Worm (Caenorhabditis elegans): Measurements from ENCODE around the gene F42A10.9.
A peak's percentile ranks its signal among the peaks of the same experiment; 100 is the strongest.

The F42A10.9 gene

DNA sequence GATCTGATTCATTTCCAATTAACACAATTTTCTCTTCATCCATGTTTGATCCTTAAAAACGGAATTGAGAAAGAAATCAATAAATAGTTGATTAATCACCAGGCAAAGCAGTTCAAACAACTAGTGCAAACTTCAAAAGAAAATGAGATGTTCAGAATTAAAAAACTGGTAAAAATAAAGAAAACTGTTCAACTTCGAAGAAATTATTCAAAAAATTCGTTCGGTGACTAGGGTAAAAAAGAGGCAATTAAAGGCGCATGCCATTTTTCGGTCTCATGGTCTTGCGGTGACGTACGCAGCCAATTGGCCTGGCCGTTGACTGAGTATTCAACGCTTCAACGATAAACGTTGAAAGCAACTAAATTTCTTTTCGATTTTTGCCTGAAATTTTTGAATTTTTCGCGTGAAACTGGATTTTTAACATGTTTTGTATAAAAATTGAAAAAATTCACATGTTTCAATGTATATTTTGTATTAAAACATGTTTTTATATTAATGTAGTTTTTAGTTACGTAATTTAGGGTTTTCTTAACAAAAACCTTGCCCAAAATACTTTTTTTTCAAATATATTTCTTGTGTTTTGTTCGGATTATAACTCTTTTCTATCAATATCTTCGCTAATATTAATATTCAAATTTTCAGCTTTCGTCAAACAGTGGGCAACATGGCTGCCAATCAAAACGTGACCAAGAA lies 41.9 kb downstream of the F42A10.9 start, which contains the start of the genes sna-3 and rps-3 (continued):
- TF ChIP-seq egl-44 (GFP tag; IDR thresholded peaks at IDR 0.05) (no peak), tbp1 (GFP tag; optimal IDR thresholded peaks at IDR 0.05) (peak; percentile 58), lin-35 (GFP tag; optimal IDR thresholded peaks at IDR 0.05) (peak in 1 of 3 experiments; percentile 58), Y95B8A.8 (GFP tag; IDR thresholded peaks at IDR 0.05) (0 out of 2 replicates have a peak, but pooled peaks have one; percentile 42), let-607 (tag; optimal IDR thresholded peaks at IDR 0.05) (peak in 1 of 2 experiments; percentile 36), hsf-1 (GFP tag; IDR thresholded peaks at IDR 0.05) (peak; percentile 58; the same call in 1 of the 2 replicates), rec-8 (tag; optimal IDR thresholded peaks at IDR 0.05) (no peak), ztf-18 (tag; optimal IDR thresholded peaks at IDR 0.05) (peak; percentile 83), gei-17 (GFP tag; optimal IDR thresholded peaks at IDR 0.05) (no peak), F49E8.2 (tag; optimal IDR thresholded peaks at IDR 0.05; ENCODE audit: insufficient read depth) (peak; percentile 69), akir-1 (GFP tag; optimal IDR thresholded peaks at IDR 0.05) (no peak), ets-4 (GFP tag; optimal IDR thresholded peaks at IDR 0.05) (no peak), snpc-1.3 (tag; optimal IDR thresholded peaks at IDR 0.05; ENCODE audit: insufficient read depth) (peak; percentile 55), Y67H2A.10 (GFP tag; conservative IDR thresholded peaks at IDR 0.05) (no peak), snpc-3.4 (tag; optimal IDR thresholded peaks at IDR 0.05) (peak; percentile 64), mes-4 (tag; optimal IDR thresholded peaks at IDR 0.05) (no peak), snpc-1.1 (tag; optimal IDR thresholded peaks at IDR 0.05; ENCODE audit: insufficient read depth) (peak; percentile 66), unc-62 (GFP tag; optimal IDR thresholded peaks at IDR 0.05) (peak; percentile 14), unc-130 (GFP tag; optimal IDR thresholded peaks at IDR 0.05) (no peak), hlh-26 (GFP tag; conservative IDR thresholded peaks at IDR 0.05) (no peak), ceh-100 (GFP tag; IDR thresholded peaks at IDR 0.05) (no peak), bed-1 (GFP tag; IDR thresholded peaks at IDR 0.05) (no peak), egl-18 (GFP tag; IDR thresholded peaks at IDR 0.05) (no peak), F57C9.4 (tag; optimal IDR thresholded peaks at IDR 0.05) (no peak), zim-3 (tag; optimal IDR thresholded peaks at IDR 0.05) (no peak), atf-7 (tag; optimal IDR thresholded peaks at IDR 0.05) (no peak), tlf-1 (GFP tag; optimal IDR thresholded peaks at IDR 0.05) (peak; percentile 31), Y53G8AR.9 (GFP tag; conservative IDR thresholded peaks at IDR 0.05) (no peak), dpl-1 (GFP tag; optimal IDR thresholded peaks at IDR 0.05) (peak; percentile 29), aptf-3 (GFP tag; IDR thresholded peaks at IDR 0.05) (no peak), madf-3 (GFP tag; IDR thresholded peaks at IDR 0.05) (0 out of 2 replicates have a peak, but pooled peaks have one; percentile 20), nfya-2 (GFP tag; IDR thresholded peaks at IDR 0.05) (no peak), ZK185.1 (tag; optimal IDR thresholded peaks at IDR 0.05; ENCODE audit: poor library complexity, severe bottlenecking) (peak; percentile 40), fkh-3 (tag; optimal IDR thresholded peaks at IDR 0.05) (no peak), ceh-79 (tag; optimal IDR thresholded peaks at IDR 0.05) (no peak), F37B4.10 (GFP tag; IDR thresholded peaks at IDR 0.05) (no peak), cebp-2 (GFP tag; IDR thresholded peaks at IDR 0.05) (no peak), F23B12.7 (tag; optimal IDR thresholded peaks at IDR 0.05; ENCODE audit: insufficient read depth) (peak; percentile 96), efl-1 (GFP tag; optimal IDR thresholded peaks at IDR 0.05) (peak; percentile 48), mel-28 (tag; optimal IDR thresholded peaks at IDR 0.05; ENCODE audit: borderline replicate concordance) (no peak), ceh-27 (GFP tag; optimal IDR thresholded peaks at IDR 0.05) (peak; percentile 50), madf-6 (GFP tag; IDR thresholded peaks at IDR 0.05) (peak; percentile 58)

Measured in whole organism, young adult.